Fruit fly (Drosophila melanogaster) whole organism, prepupa: ENCODE measurements around the gene CG13075.

Experiments
- Blimp-1 ChIP-seq: fragments of 200-800 bp; sonication (Bioruptor generic); optimal IDR thresholded peaks from 3 replicates; lab custom pipeline; 2017; ENCODE audit warnings: missing biosample characterization, missing genetic modification characterization, mild to moderate bottlenecking, moderate library complexity, missing genetic modification reagents
- CG10631 ChIP-seq: fragments of 200-800 bp; sonication (Bioruptor generic); optimal IDR thresholded peaks from 2 replicates; lab custom pipeline; 2016; ENCODE audit warnings: missing biosample characterization, missing genetic modification characterization
- CG11294 ChIP-seq: fragments of 200-800 bp; sonication (Bioruptor generic); IDR thresholded peaks from 2 replicates; pipeline ENCODE4 v1.3.6; 2022; ENCODE audit warnings: missing biosample characterization, missing genetic modification characterization
- CG11762 ChIP-seq: fragments of 200-800 bp; sonication (Bioruptor generic); optimal IDR thresholded peaks from 3 replicates; lab custom pipeline; 2016; ENCODE audit warnings: missing biosample characterization, missing genetic modification characterization; ENCODE audit not compliant: insufficient read depth
- CG11902 ChIP-seq: fragments of 200-800 bp; sonication (Bioruptor generic); optimal IDR thresholded peaks from 3 replicates; lab custom pipeline; 2016; ENCODE audit warnings: missing biosample characterization, missing genetic modification characterization
- CG1621 ChIP-seq: fragments of 200-800 bp; sonication (Bioruptor generic); optimal IDR thresholded peaks from 3 replicates; lab custom pipeline; 2018; ENCODE audit warnings: missing biosample characterization, mild to moderate bottlenecking, missing genetic modification characterization
- CG16779 ChIP-seq: fragments of 200-800 bp; sonication (Bioruptor generic); optimal IDR thresholded peaks from 3 replicates; lab custom pipeline; 2017; ENCODE audit warnings: missing biosample characterization, mild to moderate bottlenecking, missing genetic modification characterization
- CG31627 ChIP-seq: fragments of 200-800 bp; sonication (Bioruptor generic); optimal IDR thresholded peaks from 3 replicates; lab custom pipeline; 2016; ENCODE audit warnings: missing biosample characterization, missing genetic modification characterization
- CG32006 ChIP-seq: fragments of 200-800 bp; sonication (Bioruptor generic); optimal IDR thresholded peaks from 3 replicates; lab custom pipeline; 2017; ENCODE audit warnings: missing biosample characterization, mild to moderate bottlenecking, missing genetic modification characterization
- CG34406 ChIP-seq: fragments of 200-800 bp; sonication (Bioruptor generic); optimal IDR thresholded peaks from 3 replicates; lab custom pipeline; 2016; ENCODE audit warnings: missing biosample characterization, missing genetic modification characterization
- CG3919 ChIP-seq: fragments of 200-800 bp; sonication (Bioruptor generic); optimal IDR thresholded peaks from 3 replicates; lab custom pipeline; 2016; ENCODE audit warnings: missing biosample characterization, missing genetic modification characterization
- CG4318 ChIP-seq: fragments of 200-800 bp; sonication (Bioruptor generic); optimal IDR thresholded peaks from 3 replicates; lab custom pipeline; 2017; ENCODE audit warnings: missing biosample characterization, mild to moderate bottlenecking, missing genetic modification characterization
- CG6163 ChIP-seq: fragments of 200-800 bp; sonication (Bioruptor generic); IDR thresholded peaks from 3 replicates; pipeline ENCODE4 v1.3.6; 2022; ENCODE audit warnings: missing biosample characterization, missing genetic modification characterization
- CG6792 ChIP-seq: fragments of 200-800 bp; sonication (Bioruptor generic); optimal IDR thresholded peaks from 3 replicates; lab custom pipeline; 2016; ENCODE audit warnings: missing biosample characterization, missing genetic modification characterization
- CG6808 ChIP-seq: fragments of 200-800 bp; sonication (Bioruptor generic); optimal IDR thresholded peaks from 3 replicates; lab custom pipeline; 2017; ENCODE audit warnings: missing biosample characterization, missing genetic modification characterization, mild to moderate bottlenecking, moderate library complexity, missing genetic modification reagents
- CG6854 ChIP-seq: fragments of 200-800 bp; sonication (Bioruptor generic); optimal IDR thresholded peaks from 2 replicates; lab custom pipeline; 2017; ENCODE audit warnings: missing biosample characterization, mild to moderate bottlenecking, missing genetic modification characterization
- CG7368 ChIP-seq: fragments of 200-800 bp; sonication (Bioruptor generic); optimal IDR thresholded peaks from 3 replicates; lab custom pipeline; 2016; ENCODE audit warnings: missing biosample characterization, missing genetic modification characterization
- CG8119 ChIP-seq: fragments of 200-800 bp; sonication (Bioruptor generic); IDR thresholded peaks from 3 replicates; pipeline ENCODE4 v1.3.6; 2022; ENCODE audit warnings: missing biosample characterization, missing genetic modification characterization
- CG8319 ChIP-seq: fragments of 200-800 bp; sonication (Bioruptor generic); optimal IDR thresholded peaks from 3 replicates; lab custom pipeline; 2016; ENCODE audit warnings: missing biosample characterization, missing genetic modification characterization
- Eip75B ChIP-seq: fragments of 200-800 bp; sonication (Bioruptor generic); optimal IDR thresholded peaks from 3 replicates; lab custom pipeline; 2016; ENCODE audit warnings: missing biosample characterization, missing genetic modification characterization
- Eip78C ChIP-seq: fragments of 200-800 bp; sonication (Bioruptor generic); peaks from one replicate; lab custom pipeline; 2016; ENCODE audit warnings: missing biosample characterization, missing genetic modification characterization
- Eip93F ChIP-seq: fragments of 200-800 bp; sonication (Bioruptor generic); optimal IDR thresholded peaks from 2 replicates; lab custom pipeline; 2016; ENCODE audit warnings: missing biosample characterization, mild to moderate bottlenecking, missing genetic modification characterization
- Ets21C ChIP-seq: fragments of 200-800 bp; sonication (Bioruptor generic); optimal IDR thresholded peaks from 3 replicates; lab custom pipeline; 2016; ENCODE audit warnings: missing biosample characterization, missing genetic modification characterization
- Ets96B ChIP-seq: fragments of 200-800 bp; optimal IDR thresholded peaks from 2 replicates; lab custom pipeline; 2019; ENCODE audit warnings: missing biosample characterization, mild to moderate bottlenecking, missing genetic modification characterization, moderate library complexity
- Gug ChIP-seq: fragments of 200-800 bp; sonication (Bioruptor generic); IDR thresholded peaks from 2 replicates; pipeline ENCODE4 v1.3.6; 2022; ENCODE audit warnings: missing biosample characterization, missing genetic modification characterization
- Hr38 ChIP-seq: sonication (Bioruptor generic); optimal IDR thresholded peaks from 2 replicates; lab custom pipeline; 2016; ENCODE audit warnings: missing biosample characterization, missing genetic modification characterization
- Hr39 ChIP-seq: fragments of 200-800 bp; sonication (Bioruptor generic); optimal IDR thresholded peaks from 2 replicates; lab custom pipeline; 2016; ENCODE audit warnings: missing biosample characterization, missing genetic modification characterization
- Hr4 ChIP-seq: fragments of 200-800 bp; sonication (Bioruptor generic); optimal IDR thresholded peaks from 3 replicates; lab custom pipeline; 2016; ENCODE audit warnings: missing biosample characterization, missing genetic modification characterization
- Lpt ChIP-seq: fragments of 200-800 bp; sonication (Bioruptor generic); optimal IDR thresholded peaks from 3 replicates; lab custom pipeline; 2016; ENCODE audit warnings: missing biosample characterization, missing genetic modification characterization
- Met ChIP-seq: fragments of 200-800 bp; sonication (Bioruptor generic); optimal IDR thresholded peaks from 3 replicates; lab custom pipeline; 2016; ENCODE audit warnings: missing biosample characterization, missing genetic modification characterization
- OdsH ChIP-seq: fragments of 200-800 bp; sonication (Bioruptor generic); optimal IDR thresholded peaks from 3 replicates; lab custom pipeline; 2016; ENCODE audit warnings: missing biosample characterization, missing genetic modification characterization
- Smox ChIP-seq: fragments of 200-800 bp; sonication (Bioruptor generic); optimal IDR thresholded peaks from 3 replicates; lab custom pipeline; 2016; ENCODE audit warnings: missing biosample characterization, missing genetic modification characterization
- Sox102F ChIP-seq: fragments of 200-800 bp; sonication (Bioruptor generic); optimal IDR thresholded peaks from 2 replicates; lab custom pipeline; 2016; ENCODE audit warnings: missing biosample characterization, mild to moderate bottlenecking, missing genetic modification characterization
- Sox14 ChIP-seq: fragments of 200-800 bp; sonication (Bioruptor generic); optimal IDR thresholded peaks from 3 replicates; lab custom pipeline; 2016; ENCODE audit warnings: missing biosample characterization, missing genetic modification characterization
- achi ChIP-seq: fragments of 200-800 bp; sonication (Bioruptor generic); optimal IDR thresholded peaks from 3 replicates; lab custom pipeline; 2016; ENCODE audit warnings: missing biosample characterization, missing genetic modification characterization
- acj6 ChIP-seq: fragments of 200-800 bp; sonication (Bioruptor generic); optimal IDR thresholded peaks from 3 replicates; lab custom pipeline; 2016; ENCODE audit warnings: missing biosample characterization, missing genetic modification characterization
- dsx ChIP-seq: fragments of 200-800 bp; optimal IDR thresholded peaks from 3 replicates; lab custom pipeline; 2019; ENCODE audit warnings: missing biosample characterization, mild to moderate bottlenecking, missing genetic modification characterization, moderate library complexity; ENCODE audit not compliant: poor library complexity, severe bottlenecking
- eg ChIP-seq: fragments of 200-800 bp; sonication (Bioruptor generic); IDR thresholded peaks from 3 replicates; pipeline ENCODE4 v1.3.6; 2022; ENCODE audit warnings: missing biosample characterization, missing genetic modification characterization
- esn ChIP-seq: fragments of 200-800 bp; sonication (Bioruptor generic); optimal IDR thresholded peaks from 2 replicates; lab custom pipeline; 2016; ENCODE audit warnings: missing biosample characterization, mild to moderate bottlenecking, missing genetic modification characterization, moderate library complexity
- fd85E ChIP-seq: fragments of 200-800 bp; sonication (Bioruptor generic); optimal IDR thresholded peaks from 3 replicates; lab custom pipeline; 2016; ENCODE audit warnings: missing biosample characterization, missing genetic modification characterization
- fkh ChIP-seq: fragments of 200-800 bp; sonication (Bioruptor generic); optimal IDR thresholded peaks from 3 replicates; lab custom pipeline; 2017; ENCODE audit warnings: missing biosample characterization, mild to moderate bottlenecking, missing genetic modification characterization, moderate library complexity
- lz ChIP-seq: fragments of 200-800 bp; sonication (Bioruptor generic); optimal IDR thresholded peaks from 3 replicates; lab custom pipeline; 2016; ENCODE audit warnings: missing biosample characterization, missing genetic modification characterization
- net ChIP-seq: fragments of 200-800 bp; sonication (Bioruptor generic); optimal IDR thresholded peaks from 3 replicates; lab custom pipeline; 2016; ENCODE audit warnings: missing biosample characterization, missing genetic modification characterization
- salr ChIP-seq, 2 experiments: fragments of 200-800 bp; sonication (Bioruptor generic); optimal IDR thresholded peaks; 3 replicates each; lab custom pipeline; 2016 to 2018; ENCODE audit warnings: missing biosample characterization in 2 of 2, missing genetic modification characterization in 2 of 2, mild to moderate bottlenecking in 1 of 2
- spab ChIP-seq: fragments of 200-800 bp; sonication (Bioruptor generic); optimal IDR thresholded peaks from 2 replicates; lab custom pipeline; 2017; ENCODE audit warnings: missing biosample characterization, mild to moderate bottlenecking, missing genetic modification characterization, missing genetic modification reagents
- ss ChIP-seq, 2 experiments: fragments of 200-800 bp; sonication (Bioruptor generic); optimal IDR thresholded peaks; 2 replicates in 1 of 2; 3 replicates in 1 of 2; lab custom pipeline; 2017 to 2018; ENCODE audit warnings: mild to moderate bottlenecking in 2 of 2, missing biosample characterization in 2 of 2, missing genetic modification characterization in 2 of 2, moderate library complexity in 1 of 2
- svp ChIP-seq: fragments of 200-800 bp; sonication (Bioruptor generic); peaks from one replicate; lab custom pipeline; 2016; ENCODE audit warnings: missing biosample characterization, missing genetic modification characterization

The CG13075 gene

DNA sequence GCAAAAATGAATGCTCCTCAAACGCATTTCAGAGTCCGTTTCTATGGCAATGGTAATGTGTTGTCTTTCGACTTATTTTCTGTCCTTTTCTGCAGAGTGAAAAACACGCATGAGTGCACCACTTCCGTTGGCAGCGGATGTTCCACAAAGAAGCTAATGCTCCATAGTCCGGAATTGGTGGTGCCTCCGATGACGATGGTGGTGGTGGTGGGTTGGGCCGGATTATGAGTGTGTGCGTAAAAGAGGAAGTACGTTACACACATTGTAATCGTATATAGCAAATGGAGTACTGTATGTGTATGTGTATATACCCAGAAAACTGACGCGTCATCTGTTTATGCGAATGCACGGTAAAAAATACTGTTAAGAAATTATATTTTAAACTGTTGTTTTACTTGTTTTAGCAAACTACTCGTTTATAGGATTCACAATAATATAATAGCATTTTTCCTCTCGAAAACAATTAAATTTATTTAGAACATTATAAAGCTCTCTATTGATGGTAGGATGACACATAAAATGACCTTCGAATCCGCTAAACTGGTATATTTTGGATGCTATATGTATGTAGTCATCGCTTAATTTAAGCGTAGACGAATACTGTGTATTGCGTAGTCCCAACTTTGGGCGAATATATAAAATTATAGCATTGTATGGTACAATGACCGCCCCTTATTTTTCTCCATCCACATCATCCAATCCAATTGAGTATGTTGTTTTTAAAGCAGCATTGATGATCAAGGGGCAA lies 38.5 kb upstream of the CG13075 start (continued):
- TF ChIP-seq Hr39 (GFP tag; lab: Kevin White, UChicago) (peak; percentile 16), CG16779 (no peak), Eip93F (GFP tag; lab: Kevin White, UChicago) (no peak), CG3919 (GFP tag; lab: Kevin White, UChicago) (peak; percentile 30), Gug (GFP tag; lab: Robert Waterston, UW) (no peak), net (peak; percentile 39), svp (GFP tag; lab: Kevin White, UChicago) (peak; percentile 69), Lpt (no peak), CG1621 (tag; lab: Kevin White, UChicago) (no peak), CG6808 (GFP tag; lab: Kevin White, UChicago) (no peak), acj6 (peak; percentile 40), spab (GFP tag; lab: Kevin White, UChicago) (no peak), CG10631 (GFP tag; lab: Kevin White, UChicago) (peak; percentile 60), lz (GFP tag; lab: Kevin White, UChicago) (peak; percentile 21), dsx (GFP tag; lab: Kevin White, UChicago) (peak; percentile 74), Ets21C (GFP tag; lab: Kevin White, UChicago) (no peak), OdsH (GFP tag; lab: Kevin White, UChicago) (peak; percentile 34), Sox102F (GFP tag; lab: Kevin White, UChicago) (no peak), CG6792 (GFP tag; lab: Kevin White, UChicago) (peak; percentile 50), eg (peak; percentile 26; the same call in 2 of the 3 replicates), CG4318 (GFP tag; lab: Kevin White, UChicago) (peak; percentile 30), Smox (GFP tag; lab: Kevin White, UChicago) (peak; percentile 41), CG11902 (GFP tag; lab: Kevin White, UChicago) (no peak), CG34406 (GFP tag; lab: Kevin White, UChicago) (peak; percentile 59), CG6163 (peak; percentile 72), Blimp-1 (no peak), CG7368 (no peak), Eip78C (GFP tag; lab: Kevin White, UChicago) (peak; percentile 92), CG32006 (peak; percentile 58), achi (GFP tag; lab: Kevin White, UChicago) (peak; percentile 30), fd85E (GFP tag; lab: Kevin White, UChicago) (no peak), CG31627 (GFP tag; lab: Kevin White, UChicago) (no peak), ss (GFP tag; optimal IDR thresholded peaks at IDR 0.05; lab: Kevin White, UChicago) (peak in 1 of 2 experiments; percentile 11)

DNA sequence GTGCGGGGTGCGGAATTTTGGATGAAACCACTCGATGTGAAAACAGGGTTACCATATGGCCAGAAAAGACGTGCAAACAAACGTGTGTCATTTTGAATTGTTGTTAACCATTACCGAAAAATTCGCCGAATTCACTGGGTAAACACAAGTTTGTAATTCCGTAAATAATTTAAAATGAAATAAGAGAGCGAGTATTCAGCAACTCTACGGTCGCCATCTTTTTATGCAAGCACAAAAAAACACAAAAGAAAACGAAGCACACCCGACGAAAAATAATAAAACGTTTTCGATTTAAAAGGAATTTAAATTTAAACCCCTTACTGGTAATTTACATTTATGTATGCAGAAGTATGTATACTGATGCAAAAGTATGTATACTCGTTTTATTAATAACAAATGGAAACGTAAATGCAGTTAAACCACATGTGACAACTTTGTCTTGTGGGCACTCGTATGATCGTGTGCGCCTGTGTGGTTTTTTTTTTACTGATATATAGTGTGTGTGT lies 37.9 kb upstream of the CG13075 start:
- TF ChIP-seq ss (GFP tag; optimal IDR thresholded peaks at IDR 0.05; lab: Kevin White, UChicago) (peak; percentile 83 to 85), CG7368 (peak; percentile 94), CG6163 (peak; percentile 98), salr (GFP tag; optimal IDR thresholded peaks at IDR 0.05; lab: Kevin White, UChicago) (peak; percentile 79 to 80), Sox102F (GFP tag; lab: Kevin White, UChicago) (peak; percentile 95), CG11294 (peak; percentile 89), Ets21C (GFP tag; lab: Kevin White, UChicago) (peak; percentile 83), net (peak; percentile 95), CG11762 (GFP tag; lab: Kevin White, UChicago) (peak; percentile 94), Hr4 (peak; percentile 94), CG8319 (GFP tag; lab: Kevin White, UChicago) (peak; percentile 87), Ets96B (tag; lab: Kevin White, UChicago) (peak; percentile 92), CG10631 (GFP tag; lab: Kevin White, UChicago) (peak; percentile 91), CG8119 (GFP tag; lab: Robert Waterston, UW) (peak; percentile 98), svp (GFP tag; lab: Kevin White, UChicago) (peak; percentile 96), fkh (GFP tag; lab: Kevin White, UChicago) (no peak), CG6854 (GFP tag; lab: Kevin White, UChicago) (peak; percentile 85), eg (peak; percentile 96), Smox (GFP tag; lab: Kevin White, UChicago) (peak; percentile 94), Sox14 (peak; percentile 96), Hr38 (GFP tag; lab: Kevin White, UChicago) (peak; percentile 70), Eip75B (peak; percentile 96), Lpt (peak; percentile 94), achi (GFP tag; lab: Kevin White, UChicago) (peak; percentile 94), esn (GFP tag; lab: Kevin White, UChicago) (peak; percentile 95), Met (GFP tag; lab: Kevin White, UChicago) (peak; percentile 96), CG1621 (tag; lab: Kevin White, UChicago) (peak; percentile 93)
